Fruit fly (Drosophila melanogaster): ENCODE results near the gene tfc.

Gene tfc

DNA sequence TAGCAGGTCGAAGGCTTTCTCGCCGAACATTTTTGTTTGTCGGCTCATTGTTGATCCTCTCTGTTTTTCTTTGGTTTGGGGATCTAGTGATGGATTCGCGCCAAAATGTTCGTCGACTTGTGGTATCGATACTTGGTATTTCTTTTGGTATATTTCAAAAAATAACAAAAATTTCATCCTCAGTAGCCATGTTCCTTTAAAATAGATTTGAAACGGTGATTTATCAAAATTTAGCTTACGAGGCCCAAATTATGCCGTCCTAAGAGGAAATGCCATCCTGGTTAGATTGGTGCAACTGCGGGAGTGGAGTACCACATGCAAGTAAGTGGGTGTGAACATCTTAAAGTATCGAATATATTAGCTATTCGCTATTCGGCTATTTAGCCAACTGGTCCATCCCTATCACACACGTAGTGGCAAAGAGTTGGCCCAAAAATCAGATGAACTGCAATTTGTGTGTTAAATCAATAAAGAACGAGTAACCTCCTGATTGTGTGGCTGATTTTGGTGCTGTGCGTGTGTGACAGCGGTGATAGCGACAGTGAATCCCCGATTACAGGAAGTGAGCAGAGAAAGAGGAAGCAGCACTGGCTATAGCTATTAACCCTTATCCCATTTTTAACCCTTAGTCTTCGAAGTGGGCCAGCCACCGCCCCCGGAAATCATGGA, 8.5 kb upstream of the tfc start, which contains the start of the genes Psf1 and Sac1 (continued):
- TF ChIP-seq CG10979 (tag; optimal IDR thresholded peaks at IDR 0.05) (peak; percentile 40), bsh (GFP tag; optimal IDR thresholded peaks at IDR 0.05) (peak in 1 of 2 experiments; percentile 22), cato (GFP tag; optimal IDR thresholded peaks at IDR 0.05; ENCODE audit: borderline replicate concordance) (peak; percentile 14), CG13287 (GFP tag; IDR thresholded peaks at IDR 0.05; ENCODE audit: partially characterized antibody) (peak; percentile 88), CG42726 (GFP tag; IDR thresholded peaks at IDR 0.05; ENCODE audit: partially characterized antibody) (peak; percentile 57; the same call in 1 of the 2 replicates), CG17361 (GFP tag; IDR thresholded peaks at IDR 0.05) (peak; percentile 75), pum (GFP tag; optimal IDR thresholded peaks at IDR 0.05) (peak; percentile 58), CG12942 (GFP tag; optimal IDR thresholded peaks at IDR 0.05) (peak; percentile 8), Dad (GFP tag; optimal IDR thresholded peaks at IDR 0.05) (peak; percentile 46), bab2 (GFP tag; optimal IDR thresholded peaks at IDR 0.05) (peak; percentile 73), ttk (GFP tag; IDR thresholded peaks at IDR 0.05) (peak; percentile 24; the same call in 1 of the 2 replicates), CG31224 (GFP tag; IDR thresholded peaks at IDR 0.05) (no peak), usp (GFP tag; optimal IDR thresholded peaks at IDR 0.05) (no peak), sc (optimal IDR thresholded peaks at IDR 0.05) (no peak), sc (GFP tag; optimal IDR thresholded peaks at IDR 0.05) (no peak), CG6175 (GFP tag; IDR thresholded peaks at IDR 0.05) (no peak), tna (GFP tag; IDR thresholded peaks at IDR 0.05; ENCODE audit: partially characterized antibody) (peak; percentile 60), CG9797 (GFP tag; optimal IDR thresholded peaks at IDR 0.05) (peak; percentile 69), repo (GFP tag; optimal IDR thresholded peaks at IDR 0.05) (peak; percentile 27), maf-S (GFP tag; optimal IDR thresholded peaks at IDR 0.05) (peak; percentile 26), dmrt11E (tag; optimal IDR thresholded peaks at IDR 0.05) (peak; percentile 40), bcd (GFP tag; optimal IDR thresholded peaks at IDR 0.05) (peak; percentile 44), CG1792 (GFP tag; optimal IDR thresholded peaks at IDR 0.05) (peak; percentile 4), CG17385 (GFP tag; optimal IDR thresholded peaks at IDR 0.05) (peak; percentile 79), CG9817 (tag; optimal IDR thresholded peaks at IDR 0.05) (peak; percentile 57), CG10366 (GFP tag; IDR thresholded peaks at IDR 0.05) (peak; percentile 44; the same call in 1 of the 2 replicates), CG2116 (GFP tag; optimal IDR thresholded peaks at IDR 0.05) (peak; percentile 61), Hmr (GFP tag; optimal IDR thresholded peaks at IDR 0.05) (peak; percentile 23), Mes4 (GFP tag; optimal IDR thresholded peaks at IDR 0.05) (peak; percentile 35), CG9932 (GFP tag; IDR thresholded peaks at IDR 0.05) (peak; percentile 68; the same call in 1 of the 2 replicates), ssp (GFP tag; IDR thresholded peaks at IDR 0.05) (peak; percentile 91), chif (GFP tag; optimal IDR thresholded peaks at IDR 0.05) (peak; percentile 49 to 63), Ptx1 (GFP tag; IDR thresholded peaks at IDR 0.05) (peak; percentile 61), Ets97D (GFP tag; optimal IDR thresholded peaks at IDR 0.05) (peak; percentile 74), zfh1 (GFP tag; IDR thresholded peaks at IDR 0.05) (peak; percentile 36; the same call in 1 of the 3 replicates), gem (tag; optimal IDR thresholded peaks at IDR 0.05) (no peak), CG10959 (GFP tag; IDR thresholded peaks at IDR 0.05) (peak; percentile 84), so (GFP tag; IDR thresholded peaks at IDR 0.05) (0 out of 3 replicates have a peak, but pooled peaks have one; percentile 12), CG3995 (GFP tag; optimal IDR thresholded peaks at IDR 0.05) (peak; percentile 88), HLH4C (GFP tag; IDR thresholded peaks at IDR 0.05; ENCODE audit: partially characterized antibody) (peak; percentile 72), CG18764 (GFP tag; optimal IDR thresholded peaks at IDR 0.05) (peak; percentile 40), CG8478 (optimal IDR thresholded peaks at IDR 0.05) (no peak), mld (GFP tag; IDR thresholded peaks at IDR 0.05; ENCODE audit: partially characterized antibody) (peak; percentile 54; the same call in 1 of the 3 replicates), CG9215 (GFP tag; IDR thresholded peaks at IDR 0.05) (peak; percentile 51), CG7928 (GFP tag; optimal IDR thresholded peaks at IDR 0.05) (peak; percentile 10), Dref (GFP tag; IDR thresholded peaks at IDR 0.05) (peak; percentile 57), Dek (tag; optimal IDR thresholded peaks at IDR 0.05) (peak; percentile 10), row (GFP tag; IDR thresholded peaks at IDR 0.05) (peak; percentile 92), CG9437 (GFP tag; optimal IDR thresholded peaks at IDR 0.05) (peak; percentile 50), Sox100B (GFP tag; optimal IDR thresholded peaks at IDR 0.05) (no peak)

All from whole organism, embryonic.